Fruit fly (Drosophila melanogaster) S2 (cell line): ENCODE data around the gene CG33158.
A peak's percentile ranks its signal among the peaks of the same experiment; 100 is the strongest.

ENCODE experiments used
- CG8478 ChIP-seq: fragments of >200 bp; optimal IDR thresholded peaks from 2 replicates; lab custom pipeline; 2018
- CTCF ChIP-seq, 2 experiments: fragments of >200 bp; optimal IDR thresholded peaks; 2 replicates each; lab custom pipeline; 2018

CG33158 gene

DNA sequence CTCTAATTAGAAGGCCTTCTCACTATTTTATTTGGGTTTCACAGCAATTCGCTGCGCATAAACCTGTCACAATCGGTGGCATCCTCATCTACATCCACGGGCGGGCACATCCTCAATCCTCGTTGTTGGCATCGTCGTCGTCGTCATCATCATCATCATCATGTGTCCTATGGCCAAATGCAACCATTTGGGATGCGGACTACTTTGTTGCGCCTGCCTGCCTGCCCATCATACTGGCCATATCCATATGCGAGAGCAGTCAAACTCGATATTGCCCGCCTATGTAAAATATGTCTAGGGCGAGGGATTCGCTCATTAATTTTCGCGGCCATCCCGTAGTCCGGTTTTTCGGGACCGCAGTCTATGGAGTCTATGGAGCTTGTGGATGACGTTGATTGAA, 17.9 kb downstream of the CG33158 start:
- TF ChIP-seq CTCF (optimal IDR thresholded peaks at IDR 0.05; lab: Kevin White, UChicago), result no peak
- no peak for TF ChIP-seq CG8478 (lab: Kevin White, UChicago)

DNA sequence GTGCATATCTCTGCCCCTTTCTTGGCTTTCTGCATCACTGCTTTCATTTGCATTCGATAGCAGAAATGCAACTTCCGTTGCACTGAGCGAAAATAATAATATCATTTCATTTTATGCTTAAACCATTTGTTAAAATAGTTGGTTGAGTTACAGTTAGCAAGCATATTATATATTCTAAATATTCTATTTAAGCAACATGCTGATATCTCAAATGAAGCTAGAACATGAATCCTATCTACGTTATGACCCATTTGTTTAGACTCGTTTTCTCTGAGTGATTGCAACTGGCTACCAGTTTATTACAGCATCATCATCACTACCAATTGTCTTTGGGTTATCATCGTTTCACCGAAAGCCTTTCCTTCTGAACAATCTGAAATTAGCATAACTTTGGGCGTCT, 23.2 kb downstream of the CG33158 start:
- TF ChIP-seq CTCF (optimal IDR thresholded peaks at IDR 0.05; lab: Kevin White, UChicago), result no peak
- TF ChIP-seq CG8478 (lab: Kevin White, UChicago), result no peak

DNA sequence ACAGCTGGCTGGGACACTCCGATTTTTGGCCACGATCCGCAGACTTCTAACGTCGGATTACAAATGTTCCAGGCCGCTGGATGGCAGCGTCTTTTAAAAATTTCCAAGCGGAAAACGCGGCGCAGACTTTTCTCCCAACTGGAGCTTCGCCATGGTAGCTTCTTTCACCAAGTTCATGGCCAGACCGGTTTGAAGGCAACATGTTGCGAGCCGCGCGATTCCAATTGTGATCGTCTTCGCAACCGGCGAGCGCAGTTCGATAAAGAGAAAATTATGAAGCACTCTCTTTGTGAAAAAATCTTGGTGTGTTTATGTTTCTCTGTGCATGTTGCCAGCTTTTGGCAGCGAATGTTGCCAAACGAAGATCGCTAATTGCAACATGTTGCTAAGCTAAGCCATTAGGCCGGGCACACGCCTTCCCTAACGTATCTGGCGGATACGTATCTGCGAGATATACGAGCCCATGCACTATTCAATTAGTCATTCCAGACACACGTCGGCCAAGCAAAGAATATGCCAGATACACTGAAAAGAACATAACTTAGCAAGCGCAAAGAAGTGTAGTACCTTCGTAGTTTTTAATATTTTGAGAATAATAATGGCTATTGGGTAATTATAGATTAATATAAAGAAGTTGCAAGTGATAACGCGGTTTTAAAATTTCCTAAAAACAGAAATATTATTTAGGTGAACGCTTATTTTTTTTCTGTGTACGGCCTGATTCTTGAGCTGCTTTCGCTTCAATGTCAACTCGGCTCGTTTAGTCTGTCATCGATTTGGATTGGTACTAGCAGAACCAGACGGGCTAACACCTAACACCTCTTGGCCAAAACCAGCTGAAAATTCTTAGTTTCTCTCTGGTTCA, 32.7 kb downstream of the CG33158 start, which contains the start of gene dsx-c73A:
Gene dsx-c73A, minus strand, starts transcription at position 72 of the 865 bp plus-strand sequence.
- TF ChIP-seq CG8478 (lab: Kevin White, UChicago) (no peak), CTCF (optimal IDR thresholded peaks at IDR 0.05; lab: Kevin White, UChicago) (no peak)

DNA sequence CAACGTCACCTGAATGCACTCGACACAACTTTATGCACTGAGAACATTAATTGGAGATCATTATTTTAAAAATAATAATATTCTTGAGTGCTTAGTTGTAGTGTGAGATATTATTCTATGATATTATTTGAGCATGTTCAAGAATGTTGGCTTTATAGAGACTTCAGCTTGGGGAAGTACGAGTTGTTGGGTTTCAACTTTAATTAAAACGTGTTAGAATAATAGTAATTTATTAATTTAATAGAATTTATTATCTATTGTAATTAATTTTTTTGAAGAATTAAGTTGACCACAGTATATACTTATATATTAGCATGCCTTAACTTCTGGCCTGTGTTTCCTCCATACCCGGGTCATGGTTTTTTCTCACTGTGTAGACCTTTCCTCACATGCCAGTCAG, 44.4 kb downstream of the CG33158 start:
- no peak for TF ChIP-seq CTCF (optimal IDR thresholded peaks at IDR 0.05; lab: Kevin White, UChicago)
- TF ChIP-seq CG8478 (lab: Kevin White, UChicago), result no peak

DNA sequence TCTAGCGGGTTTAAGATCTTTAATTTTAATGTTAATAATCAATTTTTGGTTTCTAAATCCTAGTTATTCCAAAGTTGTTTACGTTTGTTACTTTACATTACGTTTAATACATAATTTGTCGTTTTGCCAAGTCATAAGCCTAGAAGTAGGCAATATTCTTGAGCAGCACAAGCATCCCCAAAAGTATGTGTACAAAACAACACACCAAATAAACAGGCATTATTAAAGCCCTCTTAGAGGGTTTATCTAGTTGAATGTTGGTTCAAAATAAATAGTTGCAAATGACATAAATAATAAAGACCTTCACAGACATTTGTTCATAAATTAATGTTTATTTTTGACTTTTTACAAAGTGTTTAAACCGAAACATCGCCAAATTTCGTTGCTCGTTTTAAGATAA, 50.7 kb downstream of the CG33158 start:
- no peak for TF ChIP-seq CG8478 (lab: Kevin White, UChicago)
- TF ChIP-seq CTCF (optimal IDR thresholded peaks at IDR 0.05; lab: Kevin White, UChicago), result peak in 1 of 2 experiments; percentile 45

DNA sequence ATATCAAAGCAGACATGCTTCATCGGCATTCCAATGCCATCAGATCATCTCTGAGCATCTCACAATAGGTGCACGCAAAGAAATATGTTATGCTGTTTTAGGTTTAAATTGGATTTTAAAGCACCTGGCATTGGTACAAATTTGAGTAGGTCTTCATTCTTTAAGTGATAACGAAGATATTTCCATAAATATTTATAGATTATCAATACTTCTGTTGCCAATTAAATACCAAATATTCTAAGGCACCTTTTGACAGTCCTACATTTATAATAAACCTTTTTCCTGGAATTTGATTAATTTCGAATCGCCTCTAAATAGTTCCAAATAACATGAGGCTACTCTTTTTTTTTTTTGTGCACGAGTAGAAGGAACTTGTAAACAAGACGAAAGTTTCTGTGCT, 54.7 kb downstream of the CG33158 start:
- TF ChIP-seq CG8478 (lab: Kevin White, UChicago), result no peak
- TF ChIP-seq CTCF (optimal IDR thresholded peaks at IDR 0.05; lab: Kevin White, UChicago), result no peak

DNA sequence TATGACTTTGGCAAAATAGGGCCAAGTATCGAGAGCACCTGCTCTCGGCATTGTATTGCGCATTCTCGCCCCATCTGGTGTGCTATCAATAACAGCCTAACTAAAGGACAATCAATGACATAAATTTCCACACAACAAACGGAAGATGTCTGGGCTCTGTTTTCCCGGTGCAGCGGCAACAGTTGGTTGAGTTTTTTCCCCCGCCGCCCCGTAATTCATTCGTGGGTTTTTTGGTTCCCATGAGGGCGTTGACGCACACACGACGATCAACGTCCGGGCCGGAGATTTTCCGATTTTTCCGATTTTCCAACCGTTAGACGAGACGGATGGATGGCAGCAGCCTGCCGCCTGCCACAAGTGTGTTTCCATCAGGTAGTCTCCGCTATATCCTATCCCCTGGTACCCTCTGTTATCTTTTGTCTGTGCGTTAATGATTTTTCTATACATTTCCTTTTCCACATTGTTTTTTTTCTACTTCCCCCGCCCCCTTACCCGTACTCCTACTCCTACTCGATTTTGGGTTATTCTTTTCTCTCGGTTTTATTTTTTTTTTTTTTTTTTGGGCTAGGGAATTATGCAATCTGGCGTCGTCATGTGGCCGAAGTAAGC, 56.2 kb downstream of the CG33158 start:
- TF ChIP-seq CG8478 (lab: Kevin White, UChicago) (no peak), CTCF (optimal IDR thresholded peaks at IDR 0.05; lab: Kevin White, UChicago) (no peak)

DNA sequence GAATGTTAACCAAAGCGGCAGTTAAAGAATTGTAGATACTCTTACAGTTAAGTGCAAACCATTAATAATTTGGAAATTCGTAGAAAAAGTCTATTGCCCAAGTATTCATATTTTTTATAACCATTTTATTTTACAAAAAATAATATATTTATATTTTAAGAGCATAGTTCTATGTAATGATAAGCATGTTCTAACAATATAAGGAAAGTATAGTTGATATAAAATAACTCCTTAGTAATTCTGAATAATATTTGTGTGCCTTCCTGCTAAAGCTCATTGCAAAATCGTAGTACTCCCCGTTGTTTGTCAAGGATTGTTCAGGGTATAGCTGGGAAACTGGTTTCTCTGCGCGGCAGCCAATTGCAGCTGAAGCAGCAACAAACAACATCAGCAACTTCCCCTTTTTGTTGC, 57.3 kb downstream of the CG33158 start:
- TF ChIP-seq CG8478 (lab: Kevin White, UChicago), result no peak
- TF ChIP-seq CTCF (optimal IDR thresholded peaks at IDR 0.05; lab: Kevin White, UChicago), result no peak

DNA sequence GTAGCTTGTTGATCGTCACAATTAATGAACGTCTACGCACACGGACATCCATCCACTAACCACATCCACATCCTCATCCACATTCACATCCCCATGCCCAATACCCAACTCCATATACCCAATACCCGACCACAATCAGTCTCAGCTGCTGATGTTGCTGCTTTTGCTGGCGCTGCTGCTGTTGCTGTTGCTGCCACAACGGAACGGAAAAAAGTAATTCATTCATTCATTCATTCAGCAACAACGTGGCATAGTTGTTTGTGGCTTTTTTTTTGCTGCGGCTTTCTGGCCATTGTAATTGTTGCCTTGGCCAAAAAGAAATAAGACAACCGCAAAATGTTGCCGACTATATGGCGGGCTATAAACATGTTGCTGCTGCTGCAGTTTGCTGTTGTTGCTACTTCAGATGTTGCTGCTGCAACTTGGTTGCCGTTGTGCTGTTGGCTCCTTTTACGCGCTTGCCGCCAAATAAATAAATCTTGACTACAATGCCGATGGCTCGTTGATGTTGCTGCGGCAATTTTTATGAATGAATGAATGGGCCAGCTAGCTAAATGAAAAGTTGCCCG, 57.8 kb downstream of the CG33158 start:
- TF ChIP-seq CTCF (optimal IDR thresholded peaks at IDR 0.05; lab: Kevin White, UChicago) (no peak), CG8478 (lab: Kevin White, UChicago) (no peak)

DNA sequence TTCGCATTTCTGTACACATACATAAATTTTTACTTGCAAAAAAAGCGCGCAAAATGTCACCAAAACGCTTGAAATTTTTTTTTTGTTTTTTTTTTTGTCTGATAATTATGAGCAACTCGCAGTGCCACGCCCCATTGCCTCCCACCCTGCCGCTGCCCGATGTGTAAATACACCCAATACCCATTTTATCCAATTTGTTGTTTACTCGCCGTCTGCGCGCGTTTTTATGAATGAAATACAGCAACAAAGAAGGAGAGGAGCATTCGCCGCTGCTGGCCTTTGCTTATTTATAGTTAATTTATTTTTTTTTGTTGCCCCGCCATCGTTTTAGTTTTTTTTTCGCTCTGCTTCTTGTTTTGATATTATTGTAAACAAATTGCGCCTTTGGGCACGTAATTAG, 58.3 kb downstream of the CG33158 start:
- TF ChIP-seq CTCF (optimal IDR thresholded peaks at IDR 0.05; lab: Kevin White, UChicago), result no peak
- no peak for TF ChIP-seq CG8478 (lab: Kevin White, UChicago)

DNA sequence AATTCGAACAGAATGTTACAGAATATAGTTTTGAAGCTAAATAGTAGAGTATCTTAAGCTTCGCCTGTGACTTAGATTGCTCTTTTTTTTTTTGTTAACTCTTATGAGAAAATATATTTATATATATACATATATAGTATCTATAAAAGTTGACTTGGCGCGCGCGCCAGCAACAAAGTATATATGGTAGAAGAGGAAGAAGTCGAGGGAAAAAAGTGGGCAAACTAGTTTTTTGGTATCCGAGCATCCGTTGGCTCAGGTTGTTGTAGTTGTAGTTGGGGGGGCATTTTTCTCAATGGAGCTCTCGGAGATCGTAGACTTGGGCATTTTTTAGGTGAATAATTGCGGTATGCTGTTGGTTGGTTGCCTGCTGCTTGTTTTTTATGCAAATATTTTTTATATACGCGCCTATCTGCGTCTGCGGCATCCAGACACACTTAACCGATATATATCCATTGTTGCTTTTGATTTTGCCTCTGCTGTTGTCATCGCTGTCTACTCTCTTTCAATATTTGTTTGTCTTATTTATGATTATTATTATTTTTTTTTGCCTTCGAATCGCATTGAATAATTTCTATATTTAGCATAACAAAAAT, 59.3 kb downstream of the CG33158 start:
- TF ChIP-seq CTCF (optimal IDR thresholded peaks at IDR 0.05; lab: Kevin White, UChicago) (no peak), CG8478 (lab: Kevin White, UChicago) (no peak)

DNA sequence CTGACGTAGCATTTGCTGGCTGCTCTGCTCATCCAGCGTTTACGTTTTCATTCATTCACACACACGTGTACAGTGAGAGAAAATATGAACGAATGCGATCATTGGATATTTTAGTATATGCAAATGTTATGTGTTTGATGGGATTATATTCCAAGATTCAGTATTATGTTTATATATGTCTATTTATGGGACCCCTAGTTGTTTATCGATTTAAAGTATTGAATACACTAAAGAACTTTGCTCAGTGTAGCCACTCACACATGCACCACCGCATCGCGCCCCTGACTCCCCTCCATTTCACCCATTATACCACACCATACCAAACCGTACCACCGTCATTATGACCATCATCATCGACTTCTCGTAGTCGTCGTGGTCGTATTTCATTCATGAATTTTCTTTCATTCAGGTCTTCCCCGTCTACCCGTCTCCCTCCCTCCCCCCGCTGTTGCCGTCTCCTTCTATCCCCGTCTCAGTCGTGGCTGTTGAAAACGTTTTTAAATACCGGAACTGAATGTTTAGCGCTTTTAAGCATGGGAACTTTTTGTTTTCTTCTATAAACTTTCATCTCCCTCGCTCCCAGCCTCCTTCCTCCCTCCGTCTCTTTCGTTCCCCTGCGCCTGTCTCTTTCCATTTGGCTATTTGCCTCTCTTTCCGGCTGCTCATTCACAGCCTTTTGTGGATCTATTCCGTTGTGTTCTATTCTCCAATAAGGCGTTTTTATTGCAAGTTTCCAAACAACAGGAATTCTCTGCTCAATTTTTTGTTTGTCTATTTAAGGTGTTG, 61.2 kb downstream of the CG33158 start:
- TF ChIP-seq CTCF (optimal IDR thresholded peaks at IDR 0.05; lab: Kevin White, UChicago), result no peak
- no peak for TF ChIP-seq CG8478 (lab: Kevin White, UChicago)

DNA sequence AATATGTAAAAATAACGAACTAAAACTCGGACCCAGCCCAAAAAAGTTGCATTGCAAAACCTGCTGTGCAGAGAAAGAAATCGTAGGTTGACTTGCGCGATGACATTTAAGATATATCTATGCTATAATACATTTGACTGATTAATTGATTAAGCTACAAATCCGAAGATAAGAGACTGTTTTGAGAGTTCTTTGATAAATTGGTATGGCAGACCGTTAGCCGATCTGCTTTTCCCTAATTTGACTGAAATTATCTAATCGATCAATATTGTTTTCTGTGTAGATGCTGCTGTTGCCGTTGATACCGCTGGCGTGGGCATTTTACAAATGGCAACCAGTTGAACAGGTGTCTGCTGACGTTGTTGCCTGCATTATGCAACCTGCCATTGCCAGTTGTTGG, 62.8 kb downstream of the CG33158 start:
- TF ChIP-seq CTCF (optimal IDR thresholded peaks at IDR 0.05; lab: Kevin White, UChicago) (no peak), CG8478 (lab: Kevin White, UChicago) (no peak)
